Worm (Caenorhabditis elegans): ENCODE data around the gene D2096.12.

DNA sequence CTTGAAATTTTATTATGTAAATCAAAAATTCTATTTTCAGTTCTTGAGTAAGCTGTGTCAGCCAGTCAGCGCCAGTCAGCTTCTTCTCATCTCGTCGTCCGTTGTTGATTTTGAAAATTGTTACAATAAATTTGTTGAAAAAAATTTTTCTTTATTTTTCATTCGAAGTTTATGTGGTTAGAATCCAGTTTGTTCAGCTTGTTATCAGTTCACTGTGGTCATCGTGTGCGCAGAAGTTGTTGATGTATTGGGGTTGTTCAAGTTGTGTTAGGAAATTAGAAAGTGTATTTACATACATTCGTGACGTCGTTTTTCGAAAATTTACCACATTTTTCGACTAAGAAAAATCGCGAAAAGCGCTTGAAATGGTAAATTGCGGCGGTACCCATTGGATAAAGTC is 34.6 kb downstream of the D2096.12 start:
- TF ChIP-seq mep-1 (tag; optimal IDR thresholded peaks at IDR 0.05) (no peak), nhr-28 (tag; optimal IDR thresholded peaks at IDR 0.05) (no peak), elt-3 (tag; optimal IDR thresholded peaks at IDR 0.05) (no peak), unc-62 (GFP tag; optimal IDR thresholded peaks at IDR 0.05) (no peak), nhr-237 (tag; optimal IDR thresholded peaks at IDR 0.05) (no peak), hlh-1 (tag; optimal IDR thresholded peaks at IDR 0.05) (no peak), unc-39 (tag; optimal IDR thresholded peaks at IDR 0.05) (no peak), nhr-12 (tag; optimal IDR thresholded peaks at IDR 0.05) (no peak), ham-2 (GFP tag; optimal IDR thresholded peaks at IDR 0.05) (no peak), sem-2 (GFP tag; optimal IDR thresholded peaks at IDR 0.05) (no peak), M03D4.4 (tag; optimal IDR thresholded peaks at IDR 0.05) (no peak), sptf-1 (tag; optimal IDR thresholded peaks at IDR 0.05) (no peak), mab-5 (tag; optimal IDR thresholded peaks at IDR 0.05) (no peak), lin-32 (GFP tag; optimal IDR thresholded peaks at IDR 0.05) (no peak)

Measured in whole organism, mixed stage, embryonic.